Fruit fly (Drosophila melanogaster): ENCODE data around the gene CSN8.

CSN8 gene

dm6 chr2L:8319858-8320525, 44.7 kb upstream of the CSN8 start, which contains the start of the genes mtsh and strat (continued):
- no peak for TF ChIP-seq salm (tag; optimal IDR thresholded peaks at IDR 0.05)
- peak; percentile 47 for TF ChIP-seq CG4424 (GFP tag; optimal IDR thresholded peaks at IDR 0.05)
- TF ChIP-seq row (GFP tag; IDR thresholded peaks at IDR 0.05) = 0 out of 3 replicates have a peak, but pooled peaks have one; percentile 23
- TF ChIP-seq jumu (GFP tag; optimal IDR thresholded peaks at IDR 0.05) = no peak
- TF ChIP-seq CG34376 (GFP tag; optimal IDR thresholded peaks at IDR 0.05) = peak; percentile 84
- peak; percentile 48 for TF ChIP-seq CoRest (tag; optimal IDR thresholded peaks at IDR 0.05)
- TF ChIP-seq pfk (GFP tag; optimal IDR thresholded peaks at IDR 0.05) = peak; percentile 5
- TF ChIP-seq phol (tag; optimal IDR thresholded peaks at IDR 0.05) = peak; percentile 70
- peak; percentile 20 for TF ChIP-seq jing (GFP tag; optimal IDR thresholded peaks at IDR 0.05)
- no peak for TF ChIP-seq Sry-β (GFP tag; optimal IDR thresholded peaks at IDR 0.05)
- TF ChIP-seq ATbp (GFP tag; optimal IDR thresholded peaks at IDR 0.05) = peak; percentile 33
- TF ChIP-seq CG17328 (GFP tag; IDR thresholded peaks at IDR 0.05) = peak; percentile 70
- TF ChIP-seq yki (optimal IDR thresholded peaks at IDR 0.05) = no peak
- TF ChIP-seq Xrp1 (GFP tag; IDR thresholded peaks at IDR 0.05) = peak; percentile 37; the same call in 1 of the 2 replicates
- TF ChIP-seq Sin3A (optimal IDR thresholded peaks at IDR 0.05) = peak; percentile 50
- peak; percentile 84 for TF ChIP-seq CG7987 (GFP tag; optimal IDR thresholded peaks at IDR 0.05)
- peak; percentile 63 for TF ChIP-seq CG4854 (GFP tag; optimal IDR thresholded peaks at IDR 0.05)
- TF ChIP-seq CG10565 (GFP tag; optimal IDR thresholded peaks at IDR 0.05) = no peak
- TF ChIP-seq prd (optimal IDR thresholded peaks at IDR 0.05) = no peak
- TF ChIP-seq prd (GFP tag; IDR thresholded peaks at IDR 0.05) = peak; percentile 30; the same call in 1 of the 3 replicates
- peak; percentile 84 for TF ChIP-seq CG9797 (GFP tag; optimal IDR thresholded peaks at IDR 0.05)
- peak; percentile 10 to 23 for TF ChIP-seq chif (GFP tag; optimal IDR thresholded peaks at IDR 0.05)
- TF ChIP-seq cato (GFP tag; optimal IDR thresholded peaks at IDR 0.05; ENCODE audit: borderline replicate concordance) = peak; percentile 13
- peak; percentile 57; the same call in 1 of the 3 replicates for TF ChIP-seq Opbp (GFP tag; IDR thresholded peaks at IDR 0.05; ENCODE audit: partially characterized antibody)
- TF ChIP-seq ftz-f1 (GFP tag; optimal IDR thresholded peaks at IDR 0.05) = no peak
- peak; percentile 47 for TF ChIP-seq CG17385 (GFP tag; optimal IDR thresholded peaks at IDR 0.05)
- no peak for TF ChIP-seq CG13894 (tag; optimal IDR thresholded peaks at IDR 0.05)
- peak; percentile 38 to 51 for TF ChIP-seq dpn (GFP tag; optimal IDR thresholded peaks at IDR 0.05)
- TF ChIP-seq CG6683 (GFP tag; optimal IDR thresholded peaks at IDR 0.05) = peak; percentile 57
- peak; percentile 73 for TF ChIP-seq CrebB (tag; optimal IDR thresholded peaks at IDR 0.05)
- TF ChIP-seq Hsf (GFP tag; optimal IDR thresholded peaks at IDR 0.05) = peak; percentile 49
- TF ChIP-seq Ada2b (GFP tag; IDR thresholded peaks at IDR 0.05) = peak; percentile 16; the same call in 1 of the 2 replicates
- TF ChIP-seq CG9609 (GFP tag; optimal IDR thresholded peaks at IDR 0.05) = no peak
- TF ChIP-seq CG8924 (tag; optimal IDR thresholded peaks at IDR 0.05) = peak; percentile 16
- TF ChIP-seq CG15514 (GFP tag; optimal IDR thresholded peaks at IDR 0.05) = peak; percentile 83
- peak; percentile 59 for TF ChIP-seq CG33557 (GFP tag; optimal IDR thresholded peaks at IDR 0.05)
- TF ChIP-seq CG6654 (GFP tag; optimal IDR thresholded peaks at IDR 0.05) = no peak
- no peak; the same call in none of the 2 replicates for TF ChIP-seq CG31441 (GFP tag; IDR thresholded peaks at IDR 0.05)
- TF ChIP-seq CG12744 (GFP tag; optimal IDR thresholded peaks at IDR 0.05) = no peak
- peak; percentile 59 for TF ChIP-seq mam (GFP tag; optimal IDR thresholded peaks at IDR 0.05)
- TF ChIP-seq Usf (GFP tag; optimal IDR thresholded peaks at IDR 0.05) = no peak
- TF ChIP-seq sens (GFP tag) = peak; percentile 91
- TF ChIP-seq bsh (GFP tag; optimal IDR thresholded peaks at IDR 0.05) = peak in 1 of 2 experiments; percentile 39
- peak; percentile 18 for TF ChIP-seq CG1647 (GFP tag; optimal IDR thresholded peaks at IDR 0.05)
- no peak for TF ChIP-seq CG1602 (GFP tag; optimal IDR thresholded peaks at IDR 0.05)
- no peak for TF ChIP-seq CG11093 (GFP tag; IDR thresholded peaks at IDR 0.05)
- TF ChIP-seq CG43689 (GFP tag; IDR thresholded peaks at IDR 0.05) = no peak
- TF ChIP-seq h (optimal IDR thresholded peaks at IDR 0.05) = no peak
- TF ChIP-seq run (tag; optimal IDR thresholded peaks at IDR 0.05) = no peak
- TF ChIP-seq CTCF (GFP tag; optimal IDR thresholded peaks at IDR 0.05) = no peak

All from whole organism, embryonic.